Fruit fly (Drosophila melanogaster) whole organism, wandering third instar larva: Measurements from ENCODE around the gene CG8349.

Experiments used
- Abd-B ChIP-seq: fragments of >200 bp; optimal IDR thresholded peaks from 2 replicates; lab custom pipeline; 2017; ENCODE audit warnings: missing biosample characterization, missing genetic modification characterization
- CG9705 ChIP-seq: fragments of 200-800 bp; sonication (Bioruptor generic); optimal IDR thresholded peaks from 2 replicates; lab custom pipeline; 2018; ENCODE audit warnings: missing biosample characterization, mild to moderate bottlenecking, missing genetic modification characterization
- CrebA ChIP-seq: fragments of 200-800 bp; sonication (Bioruptor generic); optimal IDR thresholded peaks from 2 replicates; lab custom pipeline; 2016; ENCODE audit warnings: missing biosample characterization, mild to moderate bottlenecking, missing genetic modification characterization, borderline replicate concordance
- Dfd ChIP-seq: fragments of >200 bp; optimal IDR thresholded peaks from 2 replicates; lab custom pipeline; 2017; ENCODE audit warnings: missing biosample characterization, missing genetic modification characterization
- Dif ChIP-seq: fragments of 200-275, 200-300 bp; sonication (Bioruptor generic); optimal IDR thresholded peaks from 2 replicates; lab custom pipeline; 2018; ENCODE audit warnings: missing biosample characterization, missing genetic modification characterization; ENCODE audit not compliant: partially characterized antibody
- GATAd ChIP-seq: sonication (Bioruptor generic); optimal IDR thresholded peaks from 2 replicates; lab custom pipeline; 2016; ENCODE audit warnings: missing biosample characterization, missing genetic modification characterization
- HLH106 ChIP-seq: fragments of 200-800 bp; optimal IDR thresholded peaks from 3 replicates; lab custom pipeline; 2019; ENCODE audit warnings: missing biosample characterization, mild to moderate bottlenecking, missing genetic modification characterization, moderate library complexity
- Hnf4 ChIP-seq: fragments of 200-800 bp; sonication (Bioruptor generic); optimal IDR thresholded peaks from 2 replicates; lab custom pipeline; 2016; ENCODE audit warnings: missing biosample characterization, mild to moderate bottlenecking, missing genetic modification characterization
- Hr83 ChIP-seq: fragments of 200-300 bp; sonication (Bioruptor generic); optimal IDR thresholded peaks from 2 replicates; lab custom pipeline; 2016; ENCODE audit warnings: missing biosample characterization, mild to moderate bottlenecking, missing genetic modification characterization, moderate library complexity; ENCODE audit not compliant: poor library complexity, severe bottlenecking
- Jra ChIP-seq: sonication (Bioruptor generic); optimal IDR thresholded peaks from 2 replicates; lab custom pipeline; 2016; ENCODE audit warnings: missing biosample characterization, missing genetic modification characterization
- Myc ChIP-seq: fragments of >200 bp; optimal IDR thresholded peaks from 2 replicates; lab custom pipeline; 2017
- N ChIP-seq: fragments of >200 bp; optimal IDR thresholded peaks from 2 replicates; lab custom pipeline; 2018; ENCODE audit warnings: missing biosample characterization, missing external identifiers, missing genetic modification characterization
- OdsH ChIP-seq: fragments of 200-800 bp; sonication (Bioruptor generic); optimal IDR thresholded peaks from 2 replicates; lab custom pipeline; 2016; ENCODE audit warnings: missing biosample characterization, mild to moderate bottlenecking, missing genetic modification characterization
- Rel ChIP-seq, 2 experiments: fragments of 200-800 bp; sonication (Bioruptor generic) in 1 of 2; optimal IDR thresholded peaks; 2 replicates in 1 of 2; 3 replicates in 1 of 2; lab custom pipeline; 2016 to 2019; ENCODE audit warnings: mild to moderate bottlenecking in 2 of 2, missing biosample characterization in 2 of 2, missing genetic modification characterization in 2 of 2, moderate library complexity in 1 of 2
- Sp1 ChIP-seq: fragments of 200-800 bp; sonication (Bioruptor generic); optimal IDR thresholded peaks from 3 replicates; lab custom pipeline; 2019; ENCODE audit warnings: missing biosample characterization, mild to moderate bottlenecking, missing genetic modification characterization, moderate library complexity
- Vsx2 ChIP-seq: fragments of 200-300, 225-300 bp; sonication (Bioruptor generic); optimal IDR thresholded peaks from 2 replicates; lab custom pipeline; 2018; ENCODE audit warnings: missing biosample characterization, missing genetic modification characterization; ENCODE audit not compliant: partially characterized antibody
- br ChIP-seq: fragments of 200-800 bp; sonication (Bioruptor generic); optimal IDR thresholded peaks from 2 replicates; lab custom pipeline; 2016; ENCODE audit warnings: missing biosample characterization, missing genetic modification characterization
- brk ChIP-seq: fragments of 200-800 bp; sonication (Bioruptor generic); optimal IDR thresholded peaks from 2 replicates; lab custom pipeline; 2016; ENCODE audit warnings: missing biosample characterization, mild to moderate bottlenecking, missing genetic modification characterization
- dl ChIP-seq, 2 experiments: fragments of 175-275, 200-275 bp in 1 of 2; fragments of 200-275 bp in 1 of 2; sonication (Bioruptor generic); optimal IDR thresholded peaks; lab custom pipeline; 2018; ENCODE audit warnings: mild to moderate bottlenecking in 2 of 2, missing biosample characterization in 2 of 2, missing genetic modification characterization in 2 of 2, moderate library complexity in 2 of 2; ENCODE audit not compliant: partially characterized antibody in 2 of 2, insufficient read depth in 1 of 2
- dmrt93B ChIP-seq: fragments of 200-800 bp; sonication (Bioruptor generic); optimal IDR thresholded peaks from 2 replicates; lab custom pipeline; 2018; ENCODE audit warnings: missing biosample characterization, mild to moderate bottlenecking, missing genetic modification characterization
- dsf ChIP-seq: sonication (Bioruptor generic); optimal IDR thresholded peaks from 2 replicates; lab custom pipeline; 2016; ENCODE audit warnings: missing biosample characterization, missing genetic modification characterization, borderline replicate concordance
- ey ChIP-seq: fragments of 200-800 bp; sonication (Bioruptor generic); optimal IDR thresholded peaks from 2 replicates; lab custom pipeline; 2016; ENCODE audit warnings: missing biosample characterization, missing genetic modification characterization
- fru ChIP-seq: fragments of 200-800 bp; sonication (Bioruptor generic); optimal IDR thresholded peaks from 3 replicates; lab custom pipeline; 2016; ENCODE audit warnings: missing biosample characterization, mild to moderate bottlenecking, missing genetic modification characterization
- h ChIP-seq: fragments of 200-800 bp; sonication (Bioruptor generic); optimal IDR thresholded peaks from 3 replicates; lab custom pipeline; 2016; ENCODE audit warnings: missing biosample characterization, mild to moderate bottlenecking, missing genetic modification characterization
- lola ChIP-seq: fragments of >200 bp; optimal IDR thresholded peaks from 2 replicates; lab custom pipeline; 2017; ENCODE audit warnings: missing biosample characterization, missing genetic modification characterization
- pan ChIP-seq: fragments of >200 bp; optimal IDR thresholded peaks from 2 replicates; lab custom pipeline; 2017
- psq ChIP-seq: fragments of 200-800 bp; sonication (Bioruptor generic); optimal IDR thresholded peaks from 3 replicates; lab custom pipeline; 2017; ENCODE audit warnings: missing biosample characterization, mild to moderate bottlenecking, missing genetic modification characterization, moderate library complexity
- sage ChIP-seq: fragments of 200-800 bp; sonication (Bioruptor generic); optimal IDR thresholded peaks from 2 replicates; lab custom pipeline; 2016; ENCODE audit warnings: missing biosample characterization, mild to moderate bottlenecking, missing genetic modification characterization
- sv ChIP-seq: fragments of 200-800 bp; sonication (Bioruptor generic); optimal IDR thresholded peaks from 3 replicates; lab custom pipeline; 2016; ENCODE audit warnings: missing biosample characterization, missing genetic modification characterization
- tai ChIP-seq: sonication (Bioruptor generic); optimal IDR thresholded peaks from 2 replicates; lab custom pipeline; 2016; ENCODE audit warnings: missing biosample characterization, missing genetic modification characterization
- woc ChIP-seq: sonication (Bioruptor generic); optimal IDR thresholded peaks from 2 replicates; lab custom pipeline; 2016; ENCODE audit warnings: missing biosample characterization, mild to moderate bottlenecking, missing genetic modification characterization

Gene CG8349

DNA sequence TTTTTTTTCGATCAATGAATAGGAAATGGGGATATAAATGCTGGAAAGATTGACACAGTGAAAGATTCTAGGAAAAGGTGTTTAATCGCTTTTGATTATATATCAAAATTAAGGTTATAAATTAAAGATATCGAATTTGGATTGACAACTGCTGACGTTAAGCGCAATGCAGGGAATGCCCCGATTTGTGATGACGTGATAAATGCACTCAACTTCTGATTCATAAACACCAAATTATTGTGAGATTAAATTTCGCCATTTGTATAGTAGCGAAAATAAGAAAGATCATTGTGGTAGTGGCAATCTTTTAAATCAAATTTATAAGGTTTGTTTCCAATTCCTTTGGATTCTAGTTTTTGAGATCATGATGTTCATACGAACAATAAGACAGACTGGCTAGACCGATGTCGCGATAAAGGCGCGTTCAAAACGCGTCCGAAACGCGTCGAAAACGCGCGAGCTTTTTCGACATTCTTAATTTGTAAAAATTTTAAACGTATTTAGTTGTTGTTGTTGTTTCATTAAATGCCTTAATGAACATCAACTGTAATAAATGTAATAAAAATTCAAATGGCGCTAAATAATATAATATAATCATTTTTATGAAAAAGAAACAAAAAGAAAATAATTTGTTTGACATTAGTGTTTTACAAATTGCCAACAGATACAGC is at the start of gene CG8349:
CG8349 (plus strand) TSS at position 657 of the 671 bp plus-strand sequence.
- TF ChIP-seq Rel (GFP tag; optimal IDR thresholded peaks at IDR 0.05; lab: Kevin White, UChicago): no peak
- peak; percentile 96 for TF ChIP-seq Rel (tag; optimal IDR thresholded peaks at IDR 0.05; lab: Kevin White, UChicago)
- TF ChIP-seq Myc: peak; percentile 18
- no peak for TF ChIP-seq Vsx2 (GFP tag; lab: Kevin White, UChicago)

DNA sequence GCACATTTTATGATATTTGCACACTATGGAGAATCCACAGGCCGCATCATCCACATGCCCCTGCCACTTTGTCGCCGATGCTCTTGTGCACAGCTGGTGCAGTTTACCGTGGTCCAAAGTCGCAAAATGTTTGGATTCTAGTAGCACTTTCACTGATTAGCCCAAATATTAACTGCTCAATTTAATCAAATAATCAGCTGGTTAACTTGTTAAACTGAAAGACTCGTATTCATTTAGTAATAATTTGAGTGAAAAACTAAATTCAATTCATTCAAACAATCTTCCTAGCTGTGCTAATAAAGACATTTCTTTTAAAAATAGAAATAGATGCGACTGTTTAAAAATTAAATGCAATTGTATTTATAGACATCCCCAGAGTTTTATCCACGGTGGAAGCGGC is 47.6 kb upstream of the CG8349 start:
- TF ChIP-seq Sp1 (GFP tag; lab: Kevin White, UChicago) (no peak), dl (GFP tag; optimal IDR thresholded peaks at IDR 0.05; lab: Kevin White, UChicago; ENCODE audit: insufficient read depth in 1 of 2, partially characterized antibody in 2 of 2) (no peak), pan (lab: Kevin White, UChicago) (no peak)

DNA sequence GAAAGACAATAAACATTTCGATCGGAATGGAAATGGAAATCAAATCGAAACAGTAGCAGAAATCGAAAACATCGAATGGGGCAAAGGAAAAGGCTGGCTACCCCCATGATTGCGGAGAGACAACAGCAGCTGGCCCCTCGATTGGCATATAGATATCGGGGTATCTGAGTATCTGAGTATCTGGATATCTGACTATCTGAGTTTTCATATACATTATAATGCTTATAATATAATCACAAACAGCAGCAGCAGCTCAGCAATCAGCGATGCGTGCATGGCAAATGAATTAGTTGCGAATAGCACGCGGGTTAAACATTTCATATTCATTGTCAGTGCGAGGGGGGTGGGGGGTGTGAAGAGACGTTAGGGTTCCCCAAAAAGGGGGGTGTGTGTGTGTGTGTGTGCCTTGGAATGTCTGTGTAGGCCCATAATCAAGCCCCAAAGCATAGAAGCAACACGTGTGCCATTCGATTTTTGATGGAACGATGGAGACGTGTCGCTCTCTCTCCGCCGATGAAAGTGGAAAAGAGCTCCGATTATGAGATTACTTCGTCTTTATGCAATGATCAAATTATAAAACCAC is 45.0 kb upstream of the CG8349 start:
- TF ChIP-seq Abd-B (no peak), h (no peak), woc (GFP tag; lab: Kevin White, UChicago) (no peak), N (GFP tag; lab: Kevin White, UChicago) (no peak), dmrt93B (GFP tag; lab: Kevin White, UChicago) (no peak), GATAd (GFP tag; lab: Kevin White, UChicago) (no peak), Dif (GFP tag; lab: Kevin White, UChicago) (no peak), CrebA (GFP tag; lab: Kevin White, UChicago) (no peak), Jra (GFP tag; lab: Kevin White, UChicago) (no peak)

DNA sequence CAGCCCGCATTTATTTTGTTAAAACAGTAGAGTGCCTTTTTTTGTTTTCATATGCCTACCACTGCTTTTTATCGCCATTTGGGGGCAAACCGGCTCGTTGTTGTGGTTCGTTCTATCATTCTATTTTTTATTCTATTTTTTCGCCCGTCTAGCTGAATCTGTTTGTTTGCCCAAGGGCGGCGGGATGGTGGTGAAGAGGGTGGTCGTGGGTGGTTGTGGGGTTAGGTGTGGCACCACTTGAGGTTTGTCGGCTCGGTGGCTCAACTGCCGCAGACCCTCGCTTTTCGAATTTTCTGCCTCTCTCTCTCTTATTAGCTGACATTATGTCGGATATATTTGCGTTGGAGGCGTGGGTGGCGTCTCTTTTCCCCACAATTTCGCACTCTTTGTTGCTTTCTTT is 44.2 kb upstream of the CG8349 start:
- no peak for TF ChIP-seq dmrt93B (GFP tag; lab: Kevin White, UChicago)
- TF ChIP-seq tai: no peak
- TF ChIP-seq woc (GFP tag; lab: Kevin White, UChicago): no peak
- no peak for TF ChIP-seq dl (GFP tag; optimal IDR thresholded peaks at IDR 0.05; lab: Kevin White, UChicago; ENCODE audit: insufficient read depth in 1 of 2, partially characterized antibody in 2 of 2)
- TF ChIP-seq Sp1 (GFP tag; lab: Kevin White, UChicago): no peak
- no peak for TF ChIP-seq Dfd (GFP tag; lab: Kevin White, UChicago)
- no peak for TF ChIP-seq Abd-B
- TF ChIP-seq Hr83: no peak
- no peak for TF ChIP-seq HLH106 (tag; lab: Kevin White, UChicago)
- TF ChIP-seq br: no peak
- no peak for TF ChIP-seq fru (GFP tag; lab: Kevin White, UChicago)
- TF ChIP-seq CrebA (GFP tag; lab: Kevin White, UChicago): no peak
- TF ChIP-seq sv: no peak
- TF ChIP-seq, all 38 proteins: peak for 0

DNA sequence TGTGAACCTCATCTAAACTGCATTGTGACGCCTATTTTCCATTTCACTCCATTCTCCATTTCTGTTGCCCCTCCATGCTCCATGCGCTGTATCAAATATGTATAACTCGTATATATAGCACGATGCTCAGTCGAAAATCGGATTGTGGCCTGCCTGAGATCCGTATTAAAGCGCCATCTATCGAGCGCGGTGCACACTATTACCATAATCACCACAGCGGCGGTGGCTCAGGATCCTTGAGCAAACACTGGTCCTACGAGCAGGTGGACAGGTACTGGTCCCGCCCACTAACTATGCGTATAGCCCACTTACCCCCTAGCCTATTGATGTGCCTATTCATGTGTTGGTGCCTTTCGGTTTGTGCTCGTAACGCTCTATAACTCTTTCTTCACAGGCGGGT is 30.7 kb upstream of the CG8349 start:
- TF ChIP-seq OdsH (GFP tag; lab: Kevin White, UChicago) (no peak), CG9705 (no peak), Hnf4 (GFP tag; lab: Kevin White, UChicago) (no peak), sage (GFP tag; lab: Kevin White, UChicago) (no peak), lola (no peak), fru (GFP tag; lab: Kevin White, UChicago) (no peak), ey (GFP tag; lab: Kevin White, UChicago) (no peak), dsf (no peak), dl (GFP tag; optimal IDR thresholded peaks at IDR 0.05; lab: Kevin White, UChicago; ENCODE audit: insufficient read depth in 1 of 2, partially characterized antibody in 2 of 2) (no peak), Vsx2 (GFP tag; lab: Kevin White, UChicago) (no peak), psq (no peak), GATAd (GFP tag; lab: Kevin White, UChicago) (no peak), Sp1 (GFP tag; lab: Kevin White, UChicago) (no peak), dmrt93B (GFP tag; lab: Kevin White, UChicago) (no peak), brk (GFP tag; lab: Kevin White, UChicago) (no peak), Myc (no peak)
